Worm (Caenorhabditis elegans): Measurements from ENCODE around the gene mdt-6.

- TF ChIP-seq lin-39 (tag; optimal IDR thresholded peaks at IDR 0.05) (peak; percentile 5), fos-1 (tag; optimal IDR thresholded peaks at IDR 0.05) (no peak), egl-27 (tag; optimal IDR thresholded peaks at IDR 0.05) (no peak), R02D3.7 (tag; optimal IDR thresholded peaks at IDR 0.05) (no peak), skn-1 (tag; optimal IDR thresholded peaks at IDR 0.05) (no peak), nhr-25 (tag; optimal IDR thresholded peaks at IDR 0.05) (no peak), fkh-10 (GFP tag; optimal IDR thresholded peaks at IDR 0.05) (no peak), ztf-11 (tag; optimal IDR thresholded peaks at IDR 0.05) (no peak), nfya-1 (tag; optimal IDR thresholded peaks at IDR 0.05; ENCODE audit: insufficient read depth) (peak; percentile 49), mdl-1 (tag; optimal IDR thresholded peaks at IDR 0.05) (no peak), nhr-77 (tag; optimal IDR thresholded peaks at IDR 0.05) (no peak), ceh-82 (tag; optimal IDR thresholded peaks at IDR 0.05) (no peak), hmg-11 (tag; optimal IDR thresholded peaks at IDR 0.05) (peak; percentile 65)
These were observed 25.3 kb upstream of the mdt-6 start, which contains the start of gene mys-1 for ce11 chrV:7084612-7085139.
